Fruit fly (Drosophila melanogaster): ENCODE measurements around the gene CG3198.
A peak's percentile ranks its signal among the peaks of the same experiment; 100 is the strongest.

- no peak for TF ChIP-seq Smox (GFP tag; optimal IDR thresholded peaks at IDR 0.05)
- peak; percentile 67 for TF ChIP-seq CG10631 (GFP tag; optimal IDR thresholded peaks at IDR 0.05)
- TF ChIP-seq vri (GFP tag; optimal IDR thresholded peaks at IDR 0.05): no peak
- TF ChIP-seq CG10669 (GFP tag; optimal IDR thresholded peaks at IDR 0.05): peak; percentile 77
- peak; percentile 15 for TF ChIP-seq topi (GFP tag; optimal IDR thresholded peaks at IDR 0.05)
- peak; percentile 76 for TF ChIP-seq CG6808 (GFP tag; optimal IDR thresholded peaks at IDR 0.05)
- TF ChIP-seq Ets21C (GFP tag; optimal IDR thresholded peaks at IDR 0.05): no peak
- TF ChIP-seq achi (GFP tag; optimal IDR thresholded peaks at IDR 0.05): peak; percentile 73
- TF ChIP-seq CG16779 (tag; optimal IDR thresholded peaks at IDR 0.05): peak; percentile 58
These were observed 28.3 kb upstream of the CG3198 start for dm6 chrX:6702028-6702433.

All from whole organism, prepupa.